Fruit fly (Drosophila melanogaster) whole organism, adult: Measurements from ENCODE around the gene Mipp2.

Experiments used
- CG11617 ChIP-seq: fragments of 200-800 bp; sonication (Bioruptor generic); optimal IDR thresholded peaks from 2 replicates; lab custom pipeline; 2017; ENCODE audit warnings: mild to moderate bottlenecking, missing biosample characterization, missing genetic modification reagents, missing genetic modification characterization
- CG12768 ChIP-seq: fragments of 200-800 bp; sonication (Bioruptor generic); optimal IDR thresholded peaks from 2 replicates; lab custom pipeline; 2017; ENCODE audit warnings: missing biosample characterization, missing genetic modification characterization, mild to moderate bottlenecking, moderate library complexity, missing genetic modification reagents
- CG14711 ChIP-seq: fragments of 200-800 bp; sonication (Bioruptor generic); optimal IDR thresholded peaks from 2 replicates; lab custom pipeline; 2018; ENCODE audit warnings: missing biosample characterization, mild to moderate bottlenecking, missing genetic modification characterization, moderate library complexity
- CG1620 ChIP-seq: fragments of 200-800 bp; sonication (Bioruptor generic); optimal IDR thresholded peaks from 2 replicates; lab custom pipeline; 2016; ENCODE audit warnings: missing biosample characterization, missing genetic modification characterization
- CG33017 ChIP-seq: fragments of 200-800 bp; sonication (Bioruptor generic); optimal IDR thresholded peaks from 2 replicates; lab custom pipeline; 2018; ENCODE audit warnings: missing biosample characterization, mild to moderate bottlenecking, missing genetic modification characterization, moderate library complexity
- CG5204 ChIP-seq: fragments of 200-800 bp; sonication (Bioruptor generic); optimal IDR thresholded peaks from 2 replicates; lab custom pipeline; 2016; ENCODE audit warnings: missing biosample characterization, missing genetic modification characterization
- CG7045 ChIP-seq: fragments of 200-800 bp; sonication (Bioruptor generic); optimal IDR thresholded peaks from 2 replicates; lab custom pipeline; 2017; ENCODE audit warnings: missing biosample characterization, mild to moderate bottlenecking, missing genetic modification characterization
- CG7101 ChIP-seq: fragments of 200-800 bp; sonication (Bioruptor generic); optimal IDR thresholded peaks from 2 replicates; lab custom pipeline; 2018; ENCODE audit warnings: missing biosample characterization, mild to moderate bottlenecking, missing genetic modification characterization, moderate library complexity
- Clk ChIP-seq: fragments of 200-800 bp; sonication (Bioruptor generic); optimal IDR thresholded peaks from 2 replicates; lab custom pipeline; 2017; ENCODE audit warnings: missing biosample characterization, missing genetic modification characterization
- Crg-1 ChIP-seq: fragments of 200-800 bp; sonication (Bioruptor generic); optimal IDR thresholded peaks from 2 replicates; lab custom pipeline; 2016; ENCODE audit warnings: missing biosample characterization, missing genetic modification characterization
- Hr96 ChIP-seq: fragments of 200-800 bp; sonication (Bioruptor generic); optimal IDR thresholded peaks from 2 replicates; lab custom pipeline; 2016; ENCODE audit warnings: missing biosample characterization, missing genetic modification characterization
- Mnt ChIP-seq: fragments of 200-800 bp; sonication (Bioruptor generic); optimal IDR thresholded peaks from 2 replicates; lab custom pipeline; 2016; ENCODE audit warnings: missing biosample characterization, mild to moderate bottlenecking, missing genetic modification characterization
- bab1 ChIP-seq: fragments of 200-800 bp; sonication (Bioruptor generic); optimal IDR thresholded peaks from 3 replicates; lab custom pipeline; 2019; ENCODE audit warnings: missing biosample characterization, mild to moderate bottlenecking, missing genetic modification characterization, moderate library complexity
- cic ChIP-seq: fragments of 200-800 bp; sonication (Bioruptor generic); optimal IDR thresholded peaks from 2 replicates; lab custom pipeline; 2017; ENCODE audit warnings: missing biosample characterization, mild to moderate bottlenecking, missing genetic modification characterization, moderate library complexity
- cnc ChIP-seq, 2 experiments: fragments of >200 bp; optimal IDR thresholded peaks; 2 replicates each; lab custom pipeline; 2017
- kay ChIP-seq: fragments of 200-800 bp; sonication (Bioruptor generic); peaks from one replicate; lab custom pipeline; 2016; ENCODE audit warnings: missing biosample characterization, missing genetic modification characterization, borderline replicate concordance
- ovo ChIP-seq: fragments of 200-800 bp; sonication (Bioruptor generic); optimal IDR thresholded peaks from 2 replicates; lab custom pipeline; 2016; ENCODE audit warnings: missing biosample characterization, missing genetic modification characterization
- pad ChIP-seq: fragments of 200-800 bp; sonication (Bioruptor generic); optimal IDR thresholded peaks from 3 replicates; lab custom pipeline; 2017; ENCODE audit warnings: missing biosample characterization, missing genetic modification characterization, mild to moderate bottlenecking, moderate library complexity, missing genetic modification reagents
- tj ChIP-seq: fragments of 200-800 bp; sonication (Bioruptor generic); optimal IDR thresholded peaks from 3 replicates; lab custom pipeline; 2017; ENCODE audit warnings: missing biosample characterization, mild to moderate bottlenecking, missing genetic modification characterization, moderate library complexity
- toe ChIP-seq: fragments of 200-800 bp; sonication (Bioruptor generic); optimal IDR thresholded peaks from 2 replicates; lab custom pipeline; 2016; ENCODE audit warnings: missing biosample characterization, missing genetic modification characterization

Mipp2 gene

dm6 chrX:6068714-6069113 lies 22.6 kb downstream of the Mipp2 start:
- no peak for TF ChIP-seq CG11617 (GFP tag; lab: Kevin White, UChicago)
- TF ChIP-seq Hr96 = no peak
- TF ChIP-seq CG1620 = no peak
- TF ChIP-seq Clk (GFP tag; lab: Kevin White, UChicago) = no peak
- TF ChIP-seq CG12768 (GFP tag; lab: Kevin White, UChicago) = no peak
- TF ChIP-seq tj (GFP tag; lab: Kevin White, UChicago) = no peak
- no peak for TF ChIP-seq toe
- no peak for TF ChIP-seq Crg-1 (GFP tag; lab: Kevin White, UChicago)
- TF ChIP-seq CG7101 (tag; lab: Kevin White, UChicago) = no peak
- TF ChIP-seq kay = no peak
- no peak for TF ChIP-seq cnc (optimal IDR thresholded peaks at IDR 0.05; lab: Kevin White, UChicago)
- no peak for TF ChIP-seq cic (GFP tag; lab: Kevin White, UChicago)
- TF ChIP-seq ovo (GFP tag; lab: Kevin White, UChicago) = no peak

dm6 chrX:6067281-6068008 lies 23.8 kb downstream of the Mipp2 start, which contains the start of gene CG5928:
CG5928 (plus strand) TSS chrX:6067958.
- TF ChIP-seq ovo (GFP tag; lab: Kevin White, UChicago) = no peak
- TF ChIP-seq CG5204 = no peak
- no peak for TF ChIP-seq kay
- TF ChIP-seq cnc (optimal IDR thresholded peaks at IDR 0.05; lab: Kevin White, UChicago) = no peak

dm6 chrX:6066316-6066715 lies 25.0 kb downstream of the Mipp2 start, which contains the start of gene CG43115:
CG43115 (minus strand) TSS chrX:6066416.
- no peak for TF ChIP-seq toe
- no peak for TF ChIP-seq tj (GFP tag; lab: Kevin White, UChicago)
- no peak for TF ChIP-seq CG33017
- TF ChIP-seq Clk (GFP tag; lab: Kevin White, UChicago) = no peak
- TF ChIP-seq cnc (optimal IDR thresholded peaks at IDR 0.05; lab: Kevin White, UChicago) = no peak
- TF ChIP-seq CG11617 (GFP tag; lab: Kevin White, UChicago) = no peak
- no peak for TF ChIP-seq ovo (GFP tag; lab: Kevin White, UChicago)
- no peak for TF ChIP-seq CG12768 (GFP tag; lab: Kevin White, UChicago)
- no peak for TF ChIP-seq bab1 (GFP tag; lab: Kevin White, UChicago)
- no peak for TF ChIP-seq CG14711

dm6 chrX:6064508-6064907 lies 26.8 kb downstream of the Mipp2 start:
- TF ChIP-seq pad (GFP tag; lab: Kevin White, UChicago) (no peak), CG1620 (no peak), kay (no peak), CG12768 (GFP tag; lab: Kevin White, UChicago) (no peak)

- TF ChIP-seq CG5204 = no peak
- TF ChIP-seq CG33017 = no peak
- no peak for TF ChIP-seq CG12768 (GFP tag; lab: Kevin White, UChicago)
- TF ChIP-seq CG1620 = no peak
- TF ChIP-seq Hr96 = no peak
- TF ChIP-seq ovo (GFP tag; lab: Kevin White, UChicago) = no peak
- no peak for TF ChIP-seq cnc (optimal IDR thresholded peaks at IDR 0.05; lab: Kevin White, UChicago)
- TF ChIP-seq CG7101 (tag; lab: Kevin White, UChicago) = no peak
- no peak for TF ChIP-seq pad (GFP tag; lab: Kevin White, UChicago)
- no peak for TF ChIP-seq Clk (GFP tag; lab: Kevin White, UChicago)
- TF ChIP-seq tj (GFP tag; lab: Kevin White, UChicago) = no peak
- no peak for TF ChIP-seq Mnt (GFP tag; lab: Kevin White, UChicago)
- TF ChIP-seq kay = no peak
Measured at dm6 chrX:6062160-6062559, 29.1 kb downstream of the Mipp2 start.

dm6 chrX:6059135-6059824 lies 32.0 kb downstream of the Mipp2 start:
- TF ChIP-seq kay = no peak

- TF ChIP-seq cnc (optimal IDR thresholded peaks at IDR 0.05; lab: Kevin White, UChicago) (no peak), CG11617 (GFP tag; lab: Kevin White, UChicago) (no peak), CG5204 (no peak), Hr96 (no peak)
Measured at dm6 chrX:6054031-6054430, 37.2 kb downstream of the Mipp2 start.

dm6 chrX:6052855-6053254 lies 38.4 kb downstream of the Mipp2 start:
- TF ChIP-seq CG14711 (no peak), CG11617 (GFP tag; lab: Kevin White, UChicago) (no peak), Hr96 (no peak), kay (no peak), Crg-1 (GFP tag; lab: Kevin White, UChicago) (no peak), CG7045 (no peak), toe (no peak), tj (GFP tag; lab: Kevin White, UChicago) (no peak), CG7101 (tag; lab: Kevin White, UChicago) (no peak), cnc (optimal IDR thresholded peaks at IDR 0.05; lab: Kevin White, UChicago) (no peak), cic (GFP tag; lab: Kevin White, UChicago) (no peak), CG1620 (no peak)
